Fruit fly (Drosophila melanogaster): ENCODE measurements around the gene Gr39b.

DNA sequence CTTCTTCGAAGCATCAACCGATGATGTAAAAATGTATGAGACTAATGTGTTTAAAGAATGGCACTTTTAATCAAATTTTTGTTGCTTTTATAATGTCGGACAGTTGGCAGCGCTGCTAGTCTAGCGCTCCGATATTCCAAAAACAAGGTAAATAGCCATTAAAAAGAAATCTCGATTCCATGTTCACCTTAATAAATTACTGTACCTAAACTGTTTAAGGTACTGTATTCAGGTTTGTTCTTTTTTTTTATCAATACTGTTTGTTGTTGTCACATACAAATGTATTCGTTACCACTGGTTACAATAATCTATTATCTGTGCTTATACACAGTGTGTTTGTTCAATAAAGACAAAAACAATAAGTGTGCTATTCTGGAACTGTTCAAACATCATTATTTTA, 8.6 kb downstream of the Gr39b start, which contains the start of gene dtr:
- TF ChIP-seq CG7045 (GFP tag; optimal IDR thresholded peaks at IDR 0.05): no peak
- TF ChIP-seq pad (GFP tag; optimal IDR thresholded peaks at IDR 0.05): no peak
- no peak for TF ChIP-seq kay (GFP tag; ENCODE audit: borderline replicate concordance)

Data from whole organism, adult.